Fruit fly (Drosophila melanogaster): Measurements from ENCODE around the gene cv.
A peak's percentile ranks its signal among the peaks of the same experiment; 100 is the strongest.

cv gene

dm6 chrX:5705899-5706312 is 16.1 kb downstream of the cv start (continued):
- TF ChIP-seq CG13775 (GFP tag; optimal IDR thresholded peaks at IDR 0.05) = peak; percentile 60
- peak; percentile 61 for TF ChIP-seq CG6254 (GFP tag; optimal IDR thresholded peaks at IDR 0.05)
- peak; percentile 76 for TF ChIP-seq otp (GFP tag; IDR thresholded peaks at IDR 0.05)
- TF ChIP-seq CG3163 (GFP tag; optimal IDR thresholded peaks at IDR 0.05) = no peak
- TF ChIP-seq CG3281 (GFP tag; optimal IDR thresholded peaks at IDR 0.05) = peak; percentile 88
- TF ChIP-seq Gsc (GFP tag; IDR thresholded peaks at IDR 0.05) = peak; percentile 84
- no peak for TF ChIP-seq bbx (GFP tag; IDR thresholded peaks at IDR 0.05; ENCODE audit: partially characterized antibody)
- TF ChIP-seq oc (tag; optimal IDR thresholded peaks at IDR 0.05) = peak; percentile 39
- peak; percentile 89 for TF ChIP-seq bcd (GFP tag; optimal IDR thresholded peaks at IDR 0.05)
- no peak for TF ChIP-seq vnd (GFP tag; IDR thresholded peaks at IDR 0.05; ENCODE audit: partially characterized antibody)
- no peak for TF ChIP-seq CG8290 (GFP tag; optimal IDR thresholded peaks at IDR 0.05)
- TF ChIP-seq CG8290 (tag; optimal IDR thresholded peaks at IDR 0.05) = peak in 1 of 2 experiments; percentile 92
- TF ChIP-seq gem (tag; optimal IDR thresholded peaks at IDR 0.05) = peak; percentile 91
- no peak for TF ChIP-seq CG14965 (GFP tag; optimal IDR thresholded peaks at IDR 0.05; ENCODE audit: borderline replicate concordance)
- 0 out of 2 replicates have a peak, but pooled peaks have one; percentile 44 for TF ChIP-seq ham (GFP tag; IDR thresholded peaks at IDR 0.05)
- TF ChIP-seq ro (GFP tag; IDR thresholded peaks at IDR 0.05) = peak; percentile 80
- TF ChIP-seq abd-A (tag; optimal IDR thresholded peaks at IDR 0.05) = no peak
- TF ChIP-seq gcm (GFP tag; optimal IDR thresholded peaks at IDR 0.05) = peak; percentile 64
- peak; percentile 79 for TF ChIP-seq crol (GFP tag; IDR thresholded peaks at IDR 0.05)
- TF ChIP-seq CG10274 (GFP tag; optimal IDR thresholded peaks at IDR 0.05) = peak; percentile 62
- peak; percentile 88 for TF ChIP-seq Sox102F (GFP tag; optimal IDR thresholded peaks at IDR 0.05)
- peak; percentile 89 for TF ChIP-seq cwo (GFP tag; optimal IDR thresholded peaks at IDR 0.05)
- TF ChIP-seq CG10979 (tag; optimal IDR thresholded peaks at IDR 0.05) = peak; percentile 67
- TF ChIP-seq gro (GFP tag; optimal IDR thresholded peaks at IDR 0.05) = peak; percentile 81
- TF ChIP-seq YL-1 (GFP tag; optimal IDR thresholded peaks at IDR 0.05) = no peak
- TF ChIP-seq eyg (GFP tag; optimal IDR thresholded peaks at IDR 0.05) = peak; percentile 23
- TF ChIP-seq CG30403 (GFP tag; optimal IDR thresholded peaks at IDR 0.05) = peak; percentile 83
- TF ChIP-seq CG11723 (GFP tag; optimal IDR thresholded peaks at IDR 0.05) = peak; percentile 37
- TF ChIP-seq lmd (GFP tag; IDR thresholded peaks at IDR 0.05) = peak; percentile 92
- no peak for TF ChIP-seq tna (GFP tag; IDR thresholded peaks at IDR 0.05; ENCODE audit: partially characterized antibody)
- TF ChIP-seq ewg (GFP tag; optimal IDR thresholded peaks at IDR 0.05) = peak; percentile 50
- TF ChIP-seq HmgD (GFP tag; optimal IDR thresholded peaks at IDR 0.05) = no peak
- peak; percentile 79 to 82 for TF ChIP-seq dpn (GFP tag; optimal IDR thresholded peaks at IDR 0.05)
- TF ChIP-seq wor (GFP tag; IDR thresholded peaks at IDR 0.05) = peak; percentile 69
- no peak for TF ChIP-seq br (optimal IDR thresholded peaks at IDR 0.05)
- peak; percentile 84 for TF ChIP-seq CG4820 (GFP tag; optimal IDR thresholded peaks at IDR 0.05)
- TF ChIP-seq pb (GFP tag; optimal IDR thresholded peaks at IDR 0.05) = peak; percentile 32
- TF ChIP-seq CG11093 (GFP tag; IDR thresholded peaks at IDR 0.05) = peak; percentile 90
- TF ChIP-seq crp (GFP tag; optimal IDR thresholded peaks at IDR 0.05) = peak in 1 of 2 experiments; percentile 25
- peak; percentile 94 for TF ChIP-seq CG18599 (GFP tag; optimal IDR thresholded peaks at IDR 0.05)
- TF ChIP-seq fd96Cb (tag; optimal IDR thresholded peaks at IDR 0.05) = peak; percentile 81
- peak; percentile 87 for TF ChIP-seq gce (GFP tag; IDR thresholded peaks at IDR 0.05)
- TF ChIP-seq jumu (GFP tag; optimal IDR thresholded peaks at IDR 0.05) = peak; percentile 68
- peak; percentile 81 for TF ChIP-seq PHDP (tag; optimal IDR thresholded peaks at IDR 0.05)
- 0 out of 2 replicates have a peak, but pooled peaks have one; percentile 47 for TF ChIP-seq CkIIα-i1 (GFP tag; IDR thresholded peaks at IDR 0.05)
- TF ChIP-seq bab2 (GFP tag; optimal IDR thresholded peaks at IDR 0.05) = peak; percentile 45
- peak; percentile 76 for TF ChIP-seq Blimp-1 (GFP tag; optimal IDR thresholded peaks at IDR 0.05)
- TF ChIP-seq croc (GFP tag; conservative IDR thresholded peaks at IDR 0.05) = peak; percentile 77; the same call in 2 of the 3 replicates
- peak; percentile 59 for TF ChIP-seq Ssrp (tag; optimal IDR thresholded peaks at IDR 0.05)
- TF ChIP-seq lola (GFP tag; optimal IDR thresholded peaks at IDR 0.05) = no peak
